Fruit fly (Drosophila melanogaster) whole organism: ENCODE data around the gene CG4553.

Experiments
- CG8478 ChIP-seq: fragments of >200 bp; optimal IDR thresholded peaks from 2 replicates; lab custom pipeline; 2018; ENCODE audit warnings: inconsistent platforms
- Dll ChIP-seq: fragments of >200 bp; optimal IDR thresholded peaks from 2 replicates; lab custom pipeline; 2017
- EcR ChIP-seq, 2 experiments: fragments of >200 bp; optimal IDR thresholded peaks; 2 replicates each; lab custom pipeline; 2017; ENCODE audit warnings: missing biosample characterization in 2 of 2, missing genetic modification characterization in 2 of 2, missing genetic modification reagents in 2 of 2
- pan ChIP-seq: fragments of >200 bp; optimal IDR thresholded peaks from 2 replicates; lab custom pipeline; 2017
- psq ChIP-seq: fragments of >200 bp; optimal IDR thresholded peaks from 2 replicates; lab custom pipeline; 2017
- usp ChIP-seq: fragments of >200 bp; optimal IDR thresholded peaks from 2 replicates; lab custom pipeline; 2017; ENCODE audit warnings: missing biosample characterization, missing genetic modification characterization, mixed read lengths

Gene CG4553

DNA sequence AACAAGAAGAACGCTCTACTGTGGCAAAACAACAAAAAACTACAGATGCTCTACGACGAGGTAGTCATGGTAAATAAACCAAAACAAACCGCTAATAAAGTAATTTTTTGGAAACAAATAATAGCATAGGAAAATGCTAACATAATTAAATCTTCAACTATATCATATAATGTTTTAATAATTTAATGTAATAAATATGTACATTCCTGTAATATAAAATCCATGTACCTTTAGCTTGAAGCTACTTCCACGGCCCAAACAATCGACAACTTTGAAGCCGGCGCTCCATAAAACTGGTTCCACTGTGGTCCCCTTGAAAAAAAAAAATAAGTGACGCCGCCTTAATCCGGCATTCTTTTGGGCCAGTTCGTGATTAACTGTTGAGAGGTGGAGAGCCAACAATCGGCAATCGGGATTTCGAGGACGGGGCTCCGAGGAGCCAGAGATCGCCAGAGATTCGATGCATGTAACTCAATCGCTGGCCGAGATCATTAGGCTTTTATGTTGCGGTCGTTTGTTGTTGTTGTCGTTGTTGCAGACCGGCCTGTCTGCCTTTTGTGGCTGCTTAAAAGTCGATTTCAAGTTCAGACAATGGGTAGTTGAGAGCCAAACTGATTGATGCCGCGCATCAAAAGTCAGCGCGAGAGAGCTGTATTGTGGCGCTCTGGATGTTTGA is 13.9 kb downstream of the CG4553 start:
- TF ChIP-seq psq (lab: Kevin White, UChicago) (no peak), usp (GFP tag; lab: Kevin White, UChicago) (no peak), EcR (GFP tag; optimal IDR thresholded peaks at IDR 0.05; lab: Kevin White, UChicago) (no peak), pan (lab: Kevin White, UChicago) (no peak), Dll (lab: Kevin White, UChicago) (no peak), CG8478 (lab: Kevin White, UChicago) (no peak)

DNA sequence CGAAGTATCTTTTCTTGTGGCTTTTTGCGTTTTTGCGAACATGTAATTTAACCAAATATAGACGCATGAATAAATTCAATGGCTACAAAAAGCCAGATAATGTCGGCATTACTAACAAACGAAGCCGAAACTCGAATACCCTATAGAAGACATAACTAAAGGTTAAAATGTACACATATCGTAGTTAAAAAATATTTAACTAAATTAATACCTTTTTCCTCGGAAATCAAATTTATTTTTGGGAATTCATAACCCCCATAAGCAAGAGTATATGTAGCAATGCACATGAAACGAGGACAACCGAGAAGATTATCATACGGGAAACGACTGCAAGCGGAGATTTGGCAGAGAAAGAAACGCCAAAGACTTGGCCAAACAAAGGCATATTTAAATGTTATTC is 15.0 kb downstream of the CG4553 start:
- no peak for TF ChIP-seq EcR (GFP tag; optimal IDR thresholded peaks at IDR 0.05; lab: Kevin White, UChicago)
- no peak for TF ChIP-seq psq (lab: Kevin White, UChicago)
- no peak for TF ChIP-seq pan (lab: Kevin White, UChicago)
- no peak for TF ChIP-seq CG8478 (lab: Kevin White, UChicago)
- no peak for TF ChIP-seq Dll (lab: Kevin White, UChicago)
- TF ChIP-seq usp (GFP tag; lab: Kevin White, UChicago), result no peak

DNA sequence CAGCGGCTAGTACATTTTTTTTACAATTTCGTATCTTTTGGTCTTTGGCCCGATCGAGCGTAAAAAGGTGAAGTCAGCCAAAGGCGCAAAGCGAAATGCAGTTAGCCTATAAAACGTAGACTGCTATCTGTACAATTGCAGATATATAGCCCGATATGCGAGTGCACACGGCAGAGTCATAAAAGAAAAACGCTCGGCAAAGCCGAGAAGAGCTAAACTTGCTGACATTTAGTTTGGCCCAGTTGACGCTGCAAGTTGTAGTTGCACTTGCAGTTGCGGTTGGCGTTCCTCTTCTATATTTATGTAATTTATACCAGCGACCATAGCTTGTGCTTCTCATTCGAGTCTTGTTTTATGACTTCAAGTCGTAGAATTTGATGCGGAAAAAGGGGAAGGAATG is 16.1 kb downstream of the CG4553 start:
- TF ChIP-seq CG8478 (lab: Kevin White, UChicago) (no peak), Dll (lab: Kevin White, UChicago) (no peak), pan (lab: Kevin White, UChicago) (no peak)

DNA sequence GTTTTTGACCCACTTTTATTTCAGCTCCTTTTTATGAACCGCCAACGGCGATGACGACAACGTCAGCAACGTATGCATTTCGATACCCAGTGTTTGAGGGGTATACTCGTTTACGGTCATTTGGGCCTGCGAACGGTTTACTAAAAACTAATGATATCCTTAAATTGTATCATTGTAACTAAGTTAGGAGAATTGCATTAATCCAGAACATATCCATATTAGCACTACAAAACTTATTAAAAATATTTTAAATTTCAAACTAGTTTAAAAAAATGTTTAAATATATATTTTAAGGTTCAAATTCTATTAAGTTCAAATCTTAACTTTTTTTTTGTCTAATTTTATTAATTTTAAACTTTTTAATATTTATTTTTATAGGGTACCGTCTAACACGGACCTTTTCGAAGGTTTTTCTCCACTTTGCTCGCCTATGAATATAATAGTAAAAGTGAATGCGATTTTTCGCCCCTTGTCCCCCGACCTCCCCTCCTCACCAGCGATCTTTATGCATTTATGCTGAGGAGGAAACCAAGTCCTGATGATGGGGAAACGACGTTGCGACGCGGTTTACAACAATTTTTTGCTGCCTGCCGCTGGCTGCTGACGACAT is 17.4 kb downstream of the CG4553 start:
- TF ChIP-seq psq (lab: Kevin White, UChicago) (no peak), usp (GFP tag; lab: Kevin White, UChicago) (no peak), Dll (lab: Kevin White, UChicago) (no peak), pan (lab: Kevin White, UChicago) (no peak)

DNA sequence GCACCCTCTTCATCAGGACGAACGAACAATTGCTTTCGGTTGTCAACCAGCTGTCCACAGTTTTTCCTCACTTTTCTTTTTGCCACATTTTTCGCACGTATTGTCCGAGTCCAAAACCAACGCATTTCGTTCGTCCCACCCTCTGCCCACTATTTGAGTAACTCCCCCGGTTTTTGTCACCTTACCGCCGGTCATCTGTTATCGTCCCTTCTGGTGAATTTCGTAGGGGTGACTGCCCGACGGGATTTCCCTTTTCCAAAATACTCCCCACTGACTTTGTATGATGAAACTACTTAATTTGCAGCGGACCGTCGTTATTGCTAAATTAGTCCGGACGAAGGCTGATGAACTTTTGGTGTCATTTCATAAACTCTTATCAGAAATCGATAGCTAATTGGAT is 19.6 kb downstream of the CG4553 start:
- TF ChIP-seq psq (lab: Kevin White, UChicago), result no peak
- no peak for TF ChIP-seq Dll (lab: Kevin White, UChicago)
- TF ChIP-seq EcR (GFP tag; optimal IDR thresholded peaks at IDR 0.05; lab: Kevin White, UChicago), result no peak
- no peak for TF ChIP-seq usp (GFP tag; lab: Kevin White, UChicago)
- TF ChIP-seq pan (lab: Kevin White, UChicago), result no peak
- no peak for TF ChIP-seq CG8478 (lab: Kevin White, UChicago)

DNA sequence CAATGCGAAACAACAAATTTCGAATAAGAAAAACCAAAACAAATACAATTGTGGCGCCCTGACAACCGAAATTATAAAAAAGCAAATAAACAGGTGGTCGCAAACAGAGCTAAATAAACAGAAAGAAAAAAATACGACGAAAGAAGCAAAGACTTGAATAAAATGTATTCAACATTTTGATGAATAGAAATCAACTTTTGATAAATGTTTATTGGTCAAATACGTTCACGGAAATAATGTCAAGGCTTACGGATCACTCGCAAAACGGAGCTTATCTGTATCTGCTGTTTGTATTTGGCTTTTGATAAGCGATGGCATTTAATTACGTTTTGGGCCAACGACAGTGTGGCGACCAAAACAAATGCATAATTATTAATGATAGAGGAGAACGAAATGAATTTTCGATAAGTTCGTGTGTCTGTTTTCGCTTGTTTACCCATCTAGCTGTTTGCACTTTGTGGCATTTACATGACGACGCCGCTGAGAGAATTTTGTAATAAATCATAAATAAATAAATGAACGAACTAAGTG is 23.5 kb downstream of the CG4553 start:
- no peak for TF ChIP-seq usp (GFP tag; lab: Kevin White, UChicago)
- TF ChIP-seq EcR (GFP tag; optimal IDR thresholded peaks at IDR 0.05; lab: Kevin White, UChicago), result no peak
- TF ChIP-seq Dll (lab: Kevin White, UChicago), result no peak

DNA sequence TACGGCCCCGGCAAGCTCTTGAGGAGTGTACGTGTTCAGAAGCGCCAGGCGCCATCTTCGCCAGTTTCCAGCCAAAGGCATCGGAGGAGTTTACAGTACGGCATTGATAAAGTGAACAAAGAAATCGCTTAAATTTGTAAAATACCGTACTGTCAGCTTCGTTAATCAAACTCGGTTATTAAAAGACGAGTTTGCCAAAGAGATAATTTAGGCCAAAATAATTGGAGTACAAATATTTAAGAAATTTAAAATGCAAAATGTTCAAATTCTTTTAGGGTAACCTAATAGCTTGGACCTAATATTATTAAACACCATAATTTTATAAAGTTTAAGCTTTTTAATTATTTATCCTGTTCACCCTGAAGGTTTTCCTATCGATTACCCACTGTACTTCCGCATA is 24.9 kb downstream of the CG4553 start:
- no peak for TF ChIP-seq usp (GFP tag; lab: Kevin White, UChicago)

DNA sequence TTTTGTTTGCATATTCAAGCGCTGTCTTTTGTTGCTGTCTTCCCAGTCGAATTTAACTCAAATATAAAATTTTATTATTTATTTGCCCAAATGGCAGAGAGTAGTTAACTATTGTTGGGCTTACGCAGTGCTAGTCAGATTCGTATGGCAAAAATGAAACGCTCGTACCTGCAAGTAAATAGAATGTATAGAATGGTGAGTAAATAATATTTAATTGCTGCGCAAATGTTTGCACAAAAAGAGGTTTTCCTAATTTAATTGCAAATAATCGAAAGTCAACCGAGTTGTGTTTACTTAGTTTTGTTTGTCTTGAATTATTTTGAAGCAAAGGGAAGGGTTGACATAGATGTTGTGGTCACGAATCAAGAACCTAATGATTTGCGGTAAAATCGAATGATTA is 28.0 kb downstream of the CG4553 start:
- TF ChIP-seq Dll (lab: Kevin White, UChicago), result no peak
- no peak for TF ChIP-seq pan (lab: Kevin White, UChicago)
- TF ChIP-seq CG8478 (lab: Kevin White, UChicago), result no peak
- no peak for TF ChIP-seq psq (lab: Kevin White, UChicago)
- no peak for TF ChIP-seq EcR (GFP tag; optimal IDR thresholded peaks at IDR 0.05; lab: Kevin White, UChicago)
- no peak for TF ChIP-seq usp (GFP tag; lab: Kevin White, UChicago)

DNA sequence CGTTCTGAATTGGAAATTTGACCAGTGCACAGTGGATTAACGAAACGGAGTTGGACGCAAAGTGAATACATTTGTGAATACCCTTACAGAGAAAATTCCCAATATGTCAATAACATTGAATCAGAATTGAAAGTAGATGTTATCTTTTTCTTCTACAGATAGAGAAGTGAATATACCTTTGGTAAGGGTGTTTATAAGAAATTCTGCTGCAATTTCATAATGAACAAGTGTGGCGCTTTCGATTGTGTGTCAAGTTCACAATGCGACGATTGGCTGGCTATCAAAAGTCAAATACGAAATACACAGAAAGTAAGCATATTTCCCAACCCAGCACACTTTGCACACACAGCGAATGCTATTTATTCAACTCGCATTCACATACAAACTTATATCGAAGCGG is 28.4 kb downstream of the CG4553 start:
- TF ChIP-seq CG8478 (lab: Kevin White, UChicago) (no peak), EcR (GFP tag; optimal IDR thresholded peaks at IDR 0.05; lab: Kevin White, UChicago) (no peak), usp (GFP tag; lab: Kevin White, UChicago) (no peak), psq (lab: Kevin White, UChicago) (no peak), pan (lab: Kevin White, UChicago) (no peak), Dll (lab: Kevin White, UChicago) (no peak)

DNA sequence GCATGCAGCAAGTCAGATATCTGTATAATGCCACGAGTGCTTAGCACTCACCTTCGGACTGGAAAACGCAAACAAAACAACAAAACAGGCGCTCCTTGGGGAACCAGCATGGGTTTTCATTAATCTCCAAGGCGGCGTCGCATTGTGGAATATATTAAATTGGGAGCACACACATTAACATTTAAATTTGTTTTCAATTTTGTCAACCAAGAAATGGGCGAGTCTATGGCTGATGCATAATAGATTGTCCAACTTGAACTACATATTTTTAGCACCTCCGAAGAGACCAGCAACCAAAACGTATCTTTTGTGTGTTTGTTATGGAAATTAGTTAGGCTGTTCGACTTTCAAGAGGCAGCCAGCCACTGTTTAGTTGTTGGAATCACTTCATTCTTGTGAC is 29.3 kb downstream of the CG4553 start:
- TF ChIP-seq EcR (GFP tag; optimal IDR thresholded peaks at IDR 0.05; lab: Kevin White, UChicago) (no peak), psq (lab: Kevin White, UChicago) (no peak), pan (lab: Kevin White, UChicago) (no peak), CG8478 (lab: Kevin White, UChicago) (no peak), usp (GFP tag; lab: Kevin White, UChicago) (no peak), Dll (lab: Kevin White, UChicago) (no peak)

DNA sequence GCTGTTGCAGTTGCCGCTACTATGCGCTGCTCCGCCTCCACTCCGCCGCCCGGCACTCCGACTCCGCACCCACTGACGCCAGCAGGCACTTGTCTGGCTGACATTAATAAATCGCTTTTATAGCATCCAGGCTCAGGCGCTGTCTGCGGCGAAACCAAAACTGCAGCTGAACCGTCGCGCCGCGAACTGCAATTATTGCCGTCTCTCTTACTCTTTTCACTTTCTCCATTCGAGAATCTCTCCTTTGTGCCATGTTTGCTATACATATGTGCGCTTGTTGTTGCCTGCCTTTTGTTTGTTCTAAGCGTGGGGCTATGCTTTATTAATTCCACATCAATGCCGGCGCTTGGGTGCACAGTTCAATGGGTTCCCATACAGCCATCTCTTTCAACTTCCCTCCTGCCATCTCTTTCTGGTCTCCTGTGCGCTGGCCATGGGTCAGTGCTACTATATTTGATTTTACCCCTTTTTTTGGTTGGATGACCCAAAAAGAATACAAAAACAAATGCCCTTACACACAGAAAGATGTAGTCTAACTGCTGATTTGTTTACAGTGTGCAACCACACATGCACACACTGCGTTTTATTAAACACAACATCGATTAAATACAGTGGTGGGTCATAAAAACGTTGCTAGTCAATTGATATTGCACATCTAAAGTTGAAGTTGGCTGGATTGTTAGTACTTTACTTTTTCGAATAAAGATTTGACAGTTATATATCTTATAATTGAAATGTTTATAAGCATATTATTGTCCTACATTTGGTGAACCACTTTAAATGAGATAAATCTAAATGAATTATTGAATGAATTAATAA is 30.0 kb downstream of the CG4553 start:
- TF ChIP-seq pan (lab: Kevin White, UChicago) (no peak), psq (lab: Kevin White, UChicago) (no peak), CG8478 (lab: Kevin White, UChicago) (no peak), usp (GFP tag; lab: Kevin White, UChicago) (no peak), EcR (GFP tag; optimal IDR thresholded peaks at IDR 0.05; lab: Kevin White, UChicago) (no peak), Dll (lab: Kevin White, UChicago) (no peak)
